Worm (Caenorhabditis elegans) whole organism, young adult: ENCODE results near the gene F42F12.14.

Experiments
- B0019.2 ChIP-seq: fragments of 200-800 bp; sonication (Bioruptor generic); conservative IDR thresholded peaks from 2 replicates; pipeline ENCODE4 v1.3.6; 2022; ENCODE audit warnings: missing genetic modification reagents, missing genetic modification characterization, missing compliant biosample characterization
- B0336.3 ChIP-seq: fragments of 200-800 bp; sonication (Bioruptor generic); IDR thresholded peaks from 2 replicates; pipeline ENCODE4 v1.3.6; 2022; ENCODE audit warnings: missing genetic modification characterization, missing compliant biosample characterization
- C06A6.2 ChIP-seq: fragments of 200-800 bp; sonication (Bioruptor generic); conservative IDR thresholded peaks from 2 replicates; pipeline ENCODE4 v1.3.6; 2022; ENCODE audit warnings: missing genetic modification characterization, missing compliant biosample characterization
- D2030.7 ChIP-seq: fragments of 200-800 bp; sonication (Bioruptor generic); IDR thresholded peaks from 2 replicates; pipeline ENCODE4 v1.3.6; 2022; ENCODE audit warnings: missing genetic modification reagents, missing genetic modification characterization, missing compliant biosample characterization
- F22D6.2 ChIP-seq: sonication (generic microtip); optimal IDR thresholded peaks from 2 replicates; lab custom pipeline; 2016; ENCODE audit warnings: mild to moderate bottlenecking, missing genetic modification characterization, missing compliant biosample characterization
- F23B12.7 ChIP-seq: sonication (generic microtip); optimal IDR thresholded peaks from 2 replicates; lab custom pipeline; 2017; ENCODE audit warnings: missing genetic modification characterization, mild to moderate bottlenecking, missing compliant biosample characterization, antibody characterized with exemption, moderate library complexity; ENCODE audit not compliant: insufficient read depth
- F37B4.10 ChIP-seq: fragments of 200-800 bp; sonication (Bioruptor generic); IDR thresholded peaks from 2 replicates; pipeline ENCODE4 v1.3.6; 2022; ENCODE audit warnings: missing genetic modification characterization, missing compliant biosample characterization
- F49E8.2 ChIP-seq: sonication (generic microtip); optimal IDR thresholded peaks from 3 replicates; lab custom pipeline; 2017; ENCODE audit warnings: missing genetic modification characterization, mild to moderate bottlenecking, missing compliant biosample characterization, antibody characterized with exemption, moderate library complexity; ENCODE audit not compliant: insufficient read depth
- F57A8.1 ChIP-seq: fragments of 200-800 bp; sonication (Bioruptor generic); optimal IDR thresholded peaks from 2 replicates; lab custom pipeline; 2018; ENCODE audit warnings: mild to moderate bottlenecking, missing genetic modification characterization, moderate library complexity, missing compliant biosample characterization
- T07F8.4 ChIP-seq: sonication (generic microtip); optimal IDR thresholded peaks from 2 replicates; lab custom pipeline; 2016; ENCODE audit warnings: mild to moderate bottlenecking, missing genetic modification characterization, moderate library complexity, missing compliant biosample characterization
- T26A5.8 ChIP-seq: sonication (generic microtip); optimal IDR thresholded peaks from 2 replicates; lab custom pipeline; 2016; ENCODE audit warnings: missing genetic modification characterization, missing compliant biosample characterization
- Y53G8AR.9 ChIP-seq: fragments of 200-800 bp; sonication (Bioruptor generic); conservative IDR thresholded peaks from 2 replicates; pipeline ENCODE4 v1.3.6; 2022; ENCODE audit warnings: missing genetic modification reagents, missing genetic modification characterization, missing compliant biosample characterization
- Y67H2A.10 ChIP-seq: fragments of 200-800 bp; sonication (Bioruptor generic); conservative IDR thresholded peaks from 2 replicates; pipeline ENCODE4 v1.3.6; 2022; ENCODE audit warnings: missing genetic modification reagents, missing genetic modification characterization, missing compliant biosample characterization
- ZK185.1 ChIP-seq: sonication (generic microtip); optimal IDR thresholded peaks from 2 replicates; lab custom pipeline; 2016; ENCODE audit warnings: mild to moderate bottlenecking, missing genetic modification characterization, missing compliant biosample characterization; ENCODE audit not compliant: poor library complexity, severe bottlenecking
- attf-3 ChIP-seq: fragments of 200-800 bp; sonication (Bioruptor generic); conservative IDR thresholded peaks from 2 replicates; pipeline ENCODE4 v1.3.6; 2022; ENCODE audit warnings: missing genetic modification reagents, missing genetic modification characterization, missing compliant biosample characterization
- attf-6 ChIP-seq: fragments of 200-800 bp; sonication (Bioruptor generic); IDR thresholded peaks from 2 replicates; pipeline ENCODE4 v1.3.6; 2022; ENCODE audit warnings: missing genetic modification reagents, missing genetic modification characterization, missing compliant biosample characterization
- ccch-3 ChIP-seq: fragments of 200-800 bp; sonication (Bioruptor generic); optimal IDR thresholded peaks from 2 replicates; lab custom pipeline; 2018; ENCODE audit warnings: mild to moderate bottlenecking, missing genetic modification characterization, missing compliant biosample characterization
- cebp-2 ChIP-seq: fragments of 200-800 bp; sonication (Bioruptor generic); IDR thresholded peaks from 2 replicates; pipeline ENCODE4 v1.3.6; 2022; ENCODE audit warnings: missing genetic modification characterization, missing compliant biosample characterization
- ceh-40 ChIP-seq: fragments of 200-800 bp; sonication (Bioruptor generic); IDR thresholded peaks from 2 replicates; pipeline ENCODE4 v1.3.6; 2022; ENCODE audit warnings: missing genetic modification characterization, missing compliant biosample characterization
- dpff-1 ChIP-seq: sonication (generic microtip); optimal IDR thresholded peaks from 2 replicates; lab custom pipeline; 2017; ENCODE audit warnings: mild to moderate bottlenecking, missing genetic modification characterization, missing compliant biosample characterization
- efl-1 ChIP-seq: fragments of 150-350 bp; optimal IDR thresholded peaks from 2 replicates; lab custom pipeline; 2014; ENCODE audit warnings: missing biosample characterization, missing genetic modification reagents, missing genetic modification characterization
- egrh-3 ChIP-seq: fragments of 200-800 bp; sonication (Bioruptor generic); IDR thresholded peaks from 2 replicates; pipeline ENCODE4 v1.3.6; 2022; ENCODE audit warnings: missing genetic modification reagents, missing genetic modification characterization, missing compliant biosample characterization
- ekl-4 ChIP-seq: fragments of 200-800 bp; sonication (Bioruptor generic); IDR thresholded peaks from 2 replicates; pipeline ENCODE4 v1.3.6; 2022; ENCODE audit warnings: missing genetic modification reagents, missing genetic modification characterization, missing compliant biosample characterization
- gei-17 ChIP-seq: fragments of 200-800 bp; sonication (Bioruptor generic); optimal IDR thresholded peaks from 2 replicates; lab custom pipeline; 2018; ENCODE audit warnings: mild to moderate bottlenecking, missing genetic modification characterization, missing compliant biosample characterization
- hsf-1 ChIP-seq: fragments of 200-800 bp; sonication (Bioruptor generic); IDR thresholded peaks from 2 replicates; pipeline ENCODE4 v1.3.6; 2022; ENCODE audit warnings: missing genetic modification reagents, missing genetic modification characterization, missing compliant biosample characterization
- lag-1 ChIP-seq: fragments of 200-800 bp; sonication (Bioruptor generic); IDR thresholded peaks from 2 replicates; pipeline ENCODE4 v1.3.6; 2022; ENCODE audit warnings: missing genetic modification reagents, missing genetic modification characterization, missing compliant biosample characterization
- let-526 ChIP-seq: fragments of 200-800 bp; sonication (Bioruptor generic); IDR thresholded peaks from 2 replicates; pipeline ENCODE4 v1.3.6; 2022; ENCODE audit warnings: missing genetic modification reagents, missing genetic modification characterization, missing compliant biosample characterization
- lin-40 ChIP-seq: sonication (generic microtip); optimal IDR thresholded peaks from 2 replicates; lab custom pipeline; 2016; ENCODE audit warnings: missing genetic modification characterization, mild to moderate bottlenecking, missing compliant biosample characterization, missing genotype, missing genetic modification reagents
- lin-54 ChIP-seq: fragments of 200-800 bp; sonication (Bioruptor generic); optimal IDR thresholded peaks from 2 replicates; lab custom pipeline; 2018; ENCODE audit warnings: mild to moderate bottlenecking, missing genetic modification characterization, missing compliant biosample characterization
- madf-10 ChIP-seq: sonication (generic microtip); optimal IDR thresholded peaks from 2 replicates; lab custom pipeline; 2016; ENCODE audit warnings: mild to moderate bottlenecking, missing genetic modification characterization, missing compliant biosample characterization
- madf-3 ChIP-seq: fragments of 200-800 bp; sonication (Bioruptor generic); IDR thresholded peaks from 2 replicates; pipeline ENCODE4 v1.3.6; 2022; ENCODE audit warnings: missing genetic modification reagents, missing genetic modification characterization, missing compliant biosample characterization
- madf-8 ChIP-seq: fragments of 200-800 bp; sonication (Bioruptor generic); conservative IDR thresholded peaks from 2 replicates; pipeline ENCODE4 v1.3.6; 2022; ENCODE audit warnings: missing genetic modification reagents, missing genetic modification characterization, missing compliant biosample characterization
- mel-28 ChIP-seq: sonication (generic microtip); optimal IDR thresholded peaks from 2 replicates; lab custom pipeline; 2016; ENCODE audit warnings: borderline replicate concordance, mild to moderate bottlenecking, missing genetic modification characterization, missing compliant biosample characterization
- mxl-1 ChIP-seq: sonication (generic microtip); optimal IDR thresholded peaks from 2 replicates; lab custom pipeline; 2016; ENCODE audit warnings: missing genetic modification characterization, missing compliant biosample characterization
- nfyb-1 ChIP-seq: fragments of 200-800 bp; sonication (Bioruptor generic); IDR thresholded peaks from 2 replicates; pipeline ENCODE4 v1.3.6; 2022; ENCODE audit warnings: missing genetic modification reagents, missing genetic modification characterization, missing compliant biosample characterization
- nhr-27 ChIP-seq: fragments of 200-800 bp; sonication (Bioruptor generic); optimal IDR thresholded peaks from 2 replicates; lab custom pipeline; 2018; ENCODE audit warnings: mild to moderate bottlenecking, missing genetic modification characterization, moderate library complexity, missing compliant biosample characterization
- nhr-80 ChIP-seq: sonication (generic microtip); optimal IDR thresholded peaks from 2 replicates; lab custom pipeline; 2016; ENCODE audit warnings: missing genetic modification characterization, missing compliant biosample characterization
- rec-8 ChIP-seq, 2 experiments: sonication (generic microtip); optimal IDR thresholded peaks; 2 replicates each; lab custom pipeline; 2016; ENCODE audit warnings: mild to moderate bottlenecking in 2 of 2, missing genetic modification characterization in 2 of 2, missing genetic modification reagents in 2 of 2, missing genotype in 2 of 2, missing biosample characterization in 1 of 2, missing compliant biosample characterization in 1 of 2, moderate library complexity in 1 of 2
- sea-2 ChIP-seq: fragments of 200-800 bp; sonication (Bioruptor generic); IDR thresholded peaks from 2 replicates; pipeline ENCODE4 v1.3.6; 2022; ENCODE audit warnings: missing genetic modification characterization, missing compliant biosample characterization
- snpc-1.3 ChIP-seq: sonication (generic microtip); optimal IDR thresholded peaks from 2 replicates; lab custom pipeline; 2017; ENCODE audit warnings: missing genetic modification characterization, mild to moderate bottlenecking, missing compliant biosample characterization, antibody characterized with exemption, moderate library complexity, missing genotype, missing genetic modification reagents; ENCODE audit not compliant: insufficient read depth
- tbp1 ChIP-seq: fragments of 200-800 bp; sonication (Bioruptor generic); optimal IDR thresholded peaks from 2 replicates; lab custom pipeline; 2018; ENCODE audit warnings: mild to moderate bottlenecking, missing genetic modification characterization, missing compliant biosample characterization
- tbx-9 ChIP-seq: sonication (generic microtip); optimal IDR thresholded peaks from 2 replicates; lab custom pipeline; 2016; ENCODE audit warnings: borderline replicate concordance, missing genetic modification characterization, inconsistent platforms, missing compliant biosample characterization
- tlf-1 ChIP-seq: fragments of 200-800 bp; sonication (Bioruptor generic); optimal IDR thresholded peaks from 2 replicates; lab custom pipeline; 2018; ENCODE audit warnings: mild to moderate bottlenecking, missing genetic modification characterization, missing compliant biosample characterization
- xnd-1 ChIP-seq: sonication (generic microtip); optimal IDR thresholded peaks from 2 replicates; lab custom pipeline; 2016; ENCODE audit warnings: missing genotype, missing genetic modification reagents, missing genetic modification characterization, missing compliant biosample characterization
- zim-3 ChIP-seq: sonication (generic microtip); optimal IDR thresholded peaks from 2 replicates; lab custom pipeline; 2017; ENCODE audit warnings: mild to moderate bottlenecking, missing genetic modification characterization, moderate library complexity, missing compliant biosample characterization
- ztf-18 ChIP-seq: sonication (generic microtip); optimal IDR thresholded peaks from 2 replicates; lab custom pipeline; 2016; ENCODE audit warnings: missing genotype, mild to moderate bottlenecking, missing genetic modification characterization, missing compliant biosample characterization
- ztf-25 ChIP-seq: fragments of 200-800 bp; sonication (Bioruptor generic); IDR thresholded peaks from 2 replicates; pipeline ENCODE4 v1.3.6; 2022; ENCODE audit warnings: missing genetic modification reagents, missing genetic modification characterization, missing compliant biosample characterization
- ztf-3 ChIP-seq: fragments of 200-800 bp; sonication (Bioruptor generic); optimal IDR thresholded peaks from 2 replicates; lab custom pipeline; 2018; ENCODE audit warnings: mild to moderate bottlenecking, missing genetic modification characterization, missing compliant biosample characterization

The F42F12.14 gene

DNA sequence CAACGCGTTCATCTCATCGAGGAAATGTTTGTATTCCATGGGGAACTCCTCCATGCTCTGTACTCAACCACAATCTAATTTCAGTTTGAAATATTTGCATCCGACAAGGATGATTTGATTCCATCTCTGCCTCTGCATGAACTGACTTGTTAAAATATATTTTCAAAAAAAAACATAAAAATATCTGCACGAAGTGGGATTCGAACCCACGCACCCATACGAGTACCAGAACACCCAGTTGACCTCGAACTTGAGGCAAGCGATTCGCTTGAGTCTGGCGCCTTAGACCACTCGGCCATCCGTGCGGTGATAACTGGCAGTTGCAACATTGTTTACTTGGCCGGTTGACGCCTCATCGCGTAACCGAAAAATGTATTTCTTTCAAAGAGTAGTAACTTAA lies 607 bp upstream of the F42F12.14 start (continued):
- TF ChIP-seq madf-10 (peak; percentile 41), lin-54 (GFP tag; lab: Kevin White, UChicago) (no peak), T07F8.4 (tag; lab: Kevin White, UChicago) (peak; percentile 59), Y67H2A.10 (GFP tag; lab: Robert Waterston, UW) (no peak), F49E8.2 (tag; lab: Kevin White, UChicago) (no peak), cebp-2 (GFP tag; lab: Robert Waterston, UW) (0 out of 2 replicates have a peak, but pooled peaks have one; percentile 61), B0019.2 (GFP tag; lab: Robert Waterston, UW) (0 out of 2 replicates have a peak, but pooled peaks have one; percentile 7), madf-3 (GFP tag; lab: Robert Waterston, UW) (0 out of 2 replicates have a peak, but pooled peaks have one; percentile 55), snpc-1.3 (tag; lab: Kevin White, UChicago) (peak; percentile 81), lag-1 (no peak), attf-6 (peak; percentile 71), ekl-4 (GFP tag; lab: Robert Waterston, UW) (0 out of 2 replicates have a peak, but pooled peaks have one; percentile 22), lin-40 (tag; lab: Kevin White, UChicago) (peak; percentile 60), D2030.7 (GFP tag; lab: Robert Waterston, UW) (peak; percentile 93), xnd-1 (tag; lab: Kevin White, UChicago) (no peak), ztf-18 (tag; lab: Kevin White, UChicago) (peak; percentile 58), dpff-1 (tag; lab: Kevin White, UChicago) (no peak), F37B4.10 (GFP tag; lab: Robert Waterston, UW) (no peak), madf-8 (GFP tag; lab: Robert Waterston, UW) (no peak), hsf-1 (GFP tag; lab: Robert Waterston, UW) (peak; percentile 39; the same call in 1 of the 2 replicates), rec-8 (tag; optimal IDR thresholded peaks at IDR 0.05; lab: Kevin White, UChicago) (peak; percentile 35 to 69), egrh-3 (GFP tag; lab: Robert Waterston, UW) (peak; percentile 48; the same call in 1 of the 2 replicates), nhr-80 (tag; lab: Kevin White, UChicago) (peak; percentile 49), B0336.3 (GFP tag; lab: Robert Waterston, UW) (no peak), tbp1 (peak; percentile 94), ceh-40 (0 out of 2 replicates have a peak, but pooled peaks have one; percentile 38), F23B12.7 (no peak), T26A5.8 (tag; lab: Kevin White, UChicago) (no peak), tbx-9 (tag; lab: Kevin White, UChicago) (no peak), ztf-25 (GFP tag; lab: Robert Waterston, UW) (peak; percentile 94), Y53G8AR.9 (GFP tag; lab: Robert Waterston, UW) (no peak), zim-3 (tag; lab: Kevin White, UChicago) (no peak), F57A8.1 (no peak), nhr-27 (no peak), efl-1 (GFP tag; lab: Kevin White, UChicago) (peak; percentile 7), ZK185.1 (peak; percentile 71), let-526 (GFP tag; lab: Robert Waterston, UW) (peak; percentile 51; the same call in 1 of the 2 replicates), F22D6.2 (no peak), sea-2 (GFP tag; lab: Robert Waterston, UW) (no peak), mel-28 (tag; lab: Kevin White, UChicago) (no peak), ccch-3 (GFP tag; lab: Kevin White, UChicago) (no peak), gei-17 (GFP tag; lab: Kevin White, UChicago) (no peak), attf-3 (GFP tag; lab: Robert Waterston, UW) (0 out of 2 replicates have a peak, but pooled peaks have one; percentile 16), mxl-1 (tag; lab: Kevin White, UChicago) (peak; percentile 40), C06A6.2 (GFP tag; lab: Robert Waterston, UW) (no peak), nfyb-1 (peak; percentile 73), tlf-1 (no peak), ztf-3 (no peak)
